Worm (Caenorhabditis elegans) whole organism, midembryonic: Measurements from ENCODE around the gene mlk-1.

Experiments used
- T22C8.4 ChIP-seq: fragments of 200-800 bp; sonication (Bioruptor generic); IDR thresholded peaks from 2 replicates; pipeline ENCODE4 v1.3.6; 2022; ENCODE audit warnings: missing genetic modification characterization, missing compliant biosample characterization
- cog-1 ChIP-seq: sonication (generic microtip); optimal IDR thresholded peaks from 2 replicates; lab custom pipeline; 2016; ENCODE audit warnings: missing genetic modification characterization, missing compliant biosample characterization
- flt-1 ChIP-seq: fragments of 200-800 bp; sonication (Bioruptor generic); IDR thresholded peaks from 2 replicates; pipeline ENCODE4 v1.3.6; 2022; ENCODE audit warnings: missing genetic modification characterization, missing compliant biosample characterization
- klf-2 ChIP-seq: fragments of 200-800 bp; sonication (Bioruptor generic); conservative IDR thresholded peaks from 2 replicates; pipeline ENCODE4 v1.3.6; 2022; ENCODE audit warnings: missing genetic modification reagents, missing genetic modification characterization, missing compliant biosample characterization
- med-1 ChIP-seq: sonication (generic microtip); optimal IDR thresholded peaks from 2 replicates; lab custom pipeline; 2017; ENCODE audit warnings: missing genetic modification characterization, mild to moderate bottlenecking, missing compliant biosample characterization, antibody characterized with exemption, missing genetic modification reagents; ENCODE audit not compliant: insufficient read depth
- ref-1 ChIP-seq: fragments of 200-800 bp; sonication (Bioruptor generic); conservative IDR thresholded peaks from 2 replicates; pipeline ENCODE4 v1.3.6; 2022; ENCODE audit warnings: missing genetic modification reagents, missing genetic modification characterization, missing compliant biosample characterization
- tab-1 ChIP-seq: fragments of 200-800 bp; sonication (Bioruptor generic); IDR thresholded peaks from 2 replicates; pipeline ENCODE4 v1.3.6; 2022; ENCODE audit warnings: missing genetic modification characterization, missing compliant biosample characterization
- ztf-23 ChIP-seq: fragments of 200-800 bp; sonication (Bioruptor generic); IDR thresholded peaks from 2 replicates; pipeline ENCODE4 v1.3.6; 2022; ENCODE audit warnings: missing genetic modification reagents, missing genetic modification characterization, missing compliant biosample characterization
- ztf-29 ChIP-seq: fragments of 200-800 bp; sonication (Bioruptor generic); IDR thresholded peaks from 2 replicates; pipeline ENCODE4 v1.3.6; 2022; ENCODE audit warnings: missing genetic modification reagents, missing genetic modification characterization, missing compliant biosample characterization

The mlk-1 gene

ce11 chrV:5036364-5036763 is 28.2 kb downstream of the mlk-1 start, which contains the start of gene K11D12.7:
K11D12.7 (minus strand) TSS chrV:5036464.
- no peak for TF ChIP-seq klf-2 (GFP tag; lab: Robert Waterston, UW)
- TF ChIP-seq ref-1 (GFP tag; lab: Robert Waterston, UW), result no peak
- TF ChIP-seq med-1 (GFP tag; lab: Kevin White, UChicago), result no peak
- no peak for TF ChIP-seq ztf-23 (GFP tag; lab: Robert Waterston, UW)
- TF ChIP-seq tab-1, result no peak
- TF ChIP-seq flt-1 (GFP tag; lab: Robert Waterston, UW), result no peak
- TF ChIP-seq ztf-29 (GFP tag; lab: Robert Waterston, UW), result no peak

ce11 chrV:5035058-5035457 is 29.6 kb downstream of the mlk-1 start, which contains the start of gene K11D12.6:
K11D12.6 (minus strand) TSS chrV:5035158.
- TF ChIP-seq tab-1, result no peak
- TF ChIP-seq cog-1 (tag; lab: Kevin White, UChicago), result no peak
- no peak for TF ChIP-seq flt-1 (GFP tag; lab: Robert Waterston, UW)
- no peak for TF ChIP-seq ztf-29 (GFP tag; lab: Robert Waterston, UW)
- no peak for TF ChIP-seq T22C8.4
- no peak for TF ChIP-seq ref-1 (GFP tag; lab: Robert Waterston, UW)
- no peak for TF ChIP-seq ztf-23 (GFP tag; lab: Robert Waterston, UW)
- no peak for TF ChIP-seq med-1 (GFP tag; lab: Kevin White, UChicago)
- no peak for TF ChIP-seq klf-2 (GFP tag; lab: Robert Waterston, UW)

DNA sequence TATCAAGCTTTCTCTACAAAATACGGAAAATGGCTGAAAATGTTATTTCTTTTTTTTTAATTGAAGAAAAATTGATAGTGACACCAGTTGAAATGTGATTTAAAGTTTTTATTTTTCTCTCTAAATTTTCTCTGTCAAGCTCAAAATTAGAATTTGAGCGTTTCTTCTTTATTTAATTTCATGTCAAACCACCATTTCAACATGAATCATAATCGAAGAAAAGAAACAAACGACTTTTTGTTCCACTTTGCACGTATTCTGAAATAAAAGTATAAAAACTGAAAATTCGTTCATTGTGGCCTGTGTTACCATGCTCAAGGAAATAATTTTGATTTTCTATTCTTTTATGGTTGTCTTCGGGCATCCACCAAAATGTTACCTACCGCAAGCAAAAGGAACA is 31.5 kb downstream of the mlk-1 start, which contains the start of gene K11D12.13:
TSS of gene K11D12.13 (plus strand) at position 301 of the 400 bp plus-strand sequence.
- TF ChIP-seq klf-2 (GFP tag; lab: Robert Waterston, UW) (no peak), med-1 (GFP tag; lab: Kevin White, UChicago) (no peak), tab-1 (no peak), ztf-23 (GFP tag; lab: Robert Waterston, UW) (no peak), ztf-29 (GFP tag; lab: Robert Waterston, UW) (no peak), cog-1 (tag; lab: Kevin White, UChicago) (no peak), ref-1 (GFP tag; lab: Robert Waterston, UW) (no peak), flt-1 (GFP tag; lab: Robert Waterston, UW) (no peak), T22C8.4 (no peak)

DNA sequence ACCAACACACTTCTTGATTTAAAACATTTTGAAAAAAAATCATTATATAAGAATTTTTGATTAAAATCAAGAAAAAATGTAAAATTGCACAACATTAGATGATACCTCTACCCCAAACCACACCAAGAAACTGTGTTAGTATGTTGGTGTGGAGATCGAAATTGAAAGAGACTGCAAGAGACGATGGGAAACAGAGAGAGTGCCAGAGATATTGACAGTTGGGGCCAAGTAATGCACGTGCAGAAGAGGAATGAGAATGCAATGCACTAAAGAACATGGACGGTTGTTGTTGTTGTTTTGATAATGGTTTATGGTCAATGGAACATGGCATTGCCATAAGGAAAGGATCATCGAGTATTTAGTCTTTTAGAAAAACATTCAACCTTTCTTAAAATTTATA is 32.4 kb downstream of the mlk-1 start:
- TF ChIP-seq ztf-29 (GFP tag; lab: Robert Waterston, UW) (no peak), klf-2 (GFP tag; lab: Robert Waterston, UW) (no peak), med-1 (GFP tag; lab: Kevin White, UChicago) (no peak), ref-1 (GFP tag; lab: Robert Waterston, UW) (no peak), T22C8.4 (no peak), tab-1 (no peak), flt-1 (GFP tag; lab: Robert Waterston, UW) (no peak), ztf-23 (GFP tag; lab: Robert Waterston, UW) (no peak), cog-1 (tag; lab: Kevin White, UChicago) (no peak)

DNA sequence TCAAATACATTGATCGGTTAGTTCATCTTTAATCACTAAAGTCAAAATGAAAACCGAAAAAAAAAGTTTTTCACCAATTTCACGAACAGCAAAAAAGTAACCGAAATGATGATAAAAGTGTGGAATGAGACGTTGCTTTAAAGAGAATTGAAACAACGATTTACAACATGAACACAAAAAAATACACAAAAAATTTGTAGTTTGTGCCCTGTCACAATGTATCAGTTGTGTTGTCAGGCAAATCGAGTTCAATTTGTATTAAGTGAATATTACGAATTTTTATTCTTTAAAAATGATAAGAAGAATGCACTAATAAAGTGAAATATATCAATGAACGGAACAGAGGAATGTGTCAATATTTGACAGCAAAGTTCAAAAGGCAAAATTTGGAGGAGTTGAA is 32.8 kb downstream of the mlk-1 start:
- TF ChIP-seq tab-1 (no peak), T22C8.4 (no peak), ztf-29 (GFP tag; lab: Robert Waterston, UW) (no peak), med-1 (GFP tag; lab: Kevin White, UChicago) (no peak), ztf-23 (GFP tag; lab: Robert Waterston, UW) (no peak), flt-1 (GFP tag; lab: Robert Waterston, UW) (no peak), cog-1 (tag; lab: Kevin White, UChicago) (no peak), ref-1 (GFP tag; lab: Robert Waterston, UW) (no peak), klf-2 (GFP tag; lab: Robert Waterston, UW) (no peak)

- no peak for TF ChIP-seq ztf-23 (GFP tag; lab: Robert Waterston, UW)
- no peak for TF ChIP-seq tab-1
- no peak for TF ChIP-seq ref-1 (GFP tag; lab: Robert Waterston, UW)
Observed at ce11 chrV:5030715-5031114, 33.9 kb downstream of the mlk-1 start, which contains the start of gene swt-7. swt-7 (minus strand) TSS chrV:5030815.

DNA sequence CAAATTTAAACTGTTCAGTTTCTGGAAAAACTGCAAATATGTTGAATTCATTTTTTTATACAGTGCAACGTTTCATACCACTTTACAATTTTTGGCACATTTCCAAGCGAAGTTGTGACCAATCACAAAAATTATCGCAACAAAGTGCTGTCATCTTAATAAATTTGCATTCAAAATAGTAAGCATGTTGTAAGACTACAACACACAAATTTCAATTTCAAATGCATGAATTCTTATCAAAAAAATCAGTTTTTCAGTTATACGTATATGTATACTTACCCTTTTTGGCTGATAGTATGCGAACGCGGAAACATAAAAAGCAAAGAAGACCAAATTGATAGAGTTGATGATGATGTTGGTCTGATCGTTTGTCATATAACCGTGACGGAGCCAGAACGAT is 34.4 kb downstream of the mlk-1 start:
- TF ChIP-seq T22C8.4, result no peak
- TF ChIP-seq med-1 (GFP tag; lab: Kevin White, UChicago), result no peak
- no peak for TF ChIP-seq klf-2 (GFP tag; lab: Robert Waterston, UW)
- TF ChIP-seq ztf-23 (GFP tag; lab: Robert Waterston, UW), result no peak
- no peak for TF ChIP-seq ref-1 (GFP tag; lab: Robert Waterston, UW)
- no peak for TF ChIP-seq ztf-29 (GFP tag; lab: Robert Waterston, UW)
- TF ChIP-seq tab-1, result no peak
- no peak for TF ChIP-seq cog-1 (tag; lab: Kevin White, UChicago)
- no peak for TF ChIP-seq flt-1 (GFP tag; lab: Robert Waterston, UW)

ce11 chrV:5027640-5028039 is 37.0 kb downstream of the mlk-1 start, which contains the start of gene cpt-4:
cpt-4 (minus strand) TSS chrV:5027723.
- TF ChIP-seq tab-1 (no peak), flt-1 (GFP tag; lab: Robert Waterston, UW) (no peak), T22C8.4 (no peak), cog-1 (tag; lab: Kevin White, UChicago) (no peak), ztf-29 (GFP tag; lab: Robert Waterston, UW) (no peak), med-1 (GFP tag; lab: Kevin White, UChicago) (no peak), ztf-23 (GFP tag; lab: Robert Waterston, UW) (no peak)

ce11 chrV:5026438-5026837 is 38.2 kb downstream of the mlk-1 start:
- TF ChIP-seq cog-1 (tag; lab: Kevin White, UChicago) (no peak), klf-2 (GFP tag; lab: Robert Waterston, UW) (no peak), ref-1 (GFP tag; lab: Robert Waterston, UW) (no peak), T22C8.4 (no peak), med-1 (GFP tag; lab: Kevin White, UChicago) (no peak), flt-1 (GFP tag; lab: Robert Waterston, UW) (no peak), ztf-29 (GFP tag; lab: Robert Waterston, UW) (no peak), tab-1 (no peak), ztf-23 (GFP tag; lab: Robert Waterston, UW) (no peak)
